Fruit fly (Drosophila melanogaster) whole organism, embryonic: ENCODE measurements around the gene Patr-1.

Experiments used
- Abd-B ChIP-seq: fragments of 200-800 bp; sonication (Bioruptor generic); optimal IDR thresholded peaks from 2 replicates; lab custom pipeline; 2018; ENCODE audit warnings: missing biosample characterization, mild to moderate bottlenecking, missing genetic modification characterization, moderate library complexity
- B-H1 ChIP-seq: fragments of 200-800 bp; sonication (Bioruptor generic); IDR thresholded peaks from 3 replicates; pipeline ENCODE4 v1.3.6; 2022; ENCODE audit warnings: missing biosample characterization, missing genetic modification characterization
- Blimp-1 ChIP-seq: fragments of 200-800 bp; sonication (Bioruptor generic); optimal IDR thresholded peaks from 3 replicates; lab custom pipeline; 2018; ENCODE audit warnings: missing biosample characterization, missing genetic modification characterization, mild to moderate bottlenecking, moderate library complexity, missing genetic modification reagents
- CG11093 ChIP-seq: fragments of 200-800 bp; sonication (Bioruptor generic); IDR thresholded peaks from 3 replicates; pipeline ENCODE4 v1.3.6; 2022; ENCODE audit warnings: missing biosample characterization, missing genetic modification characterization
- CG11398 ChIP-seq: fragments of 200-800 bp; sonication (Bioruptor generic); optimal IDR thresholded peaks from 2 replicates; lab custom pipeline; 2016; ENCODE audit warnings: missing biosample characterization, missing genetic modification characterization
- CG12155 ChIP-seq: fragments of 200-800 bp; sonication (Bioruptor generic); optimal IDR thresholded peaks from 3 replicates; lab custom pipeline; 2016; ENCODE audit warnings: missing biosample characterization, missing genetic modification characterization
- CG13624 ChIP-seq: fragments of 200-800 bp; sonication (Bioruptor generic); optimal IDR thresholded peaks from 2 replicates; lab custom pipeline; 2016; ENCODE audit warnings: missing biosample characterization, missing genetic modification characterization
- CG1529 ChIP-seq: fragments of 200-800 bp; sonication (Bioruptor generic); optimal IDR thresholded peaks from 3 replicates; lab custom pipeline; 2018; ENCODE audit warnings: missing biosample characterization, missing genetic modification characterization
- CG1603 ChIP-seq: fragments of 200-800 bp; sonication (Bioruptor generic); optimal IDR thresholded peaks from 2 replicates; lab custom pipeline; 2019; ENCODE audit warnings: missing biosample characterization, mild to moderate bottlenecking, missing genetic modification characterization, moderate library complexity
- CG1792 ChIP-seq: fragments of 200-800 bp; sonication (Bioruptor generic); optimal IDR thresholded peaks from 2 replicates; lab custom pipeline; 2016; ENCODE audit warnings: missing biosample characterization, missing genetic modification characterization
- CG42726 ChIP-seq: fragments of 200-800 bp; sonication (Bioruptor generic); IDR thresholded peaks from 2 replicates; pipeline ENCODE4 v1.3.6; 2022; ENCODE audit warnings: missing biosample characterization, missing genetic modification characterization; ENCODE audit not compliant: partially characterized antibody
- CG4282 ChIP-seq: fragments of 200-800 bp; sonication (Bioruptor generic); optimal IDR thresholded peaks from 2 replicates; lab custom pipeline; 2016; ENCODE audit warnings: missing biosample characterization, missing genetic modification characterization
- CG5245 ChIP-seq: fragments of 200-800 bp; sonication (Bioruptor generic); optimal IDR thresholded peaks from 3 replicates; lab custom pipeline; 2016; ENCODE audit warnings: missing biosample characterization, missing genetic modification characterization
- CG6175 ChIP-seq: fragments of 200-800 bp; sonication (Bioruptor generic); IDR thresholded peaks from 3 replicates; pipeline ENCODE4 v1.3.6; 2022; ENCODE audit warnings: missing biosample characterization, missing genetic modification characterization
- CG6813 ChIP-seq: fragments of 200-800 bp; sonication (Bioruptor generic); optimal IDR thresholded peaks from 2 replicates; lab custom pipeline; 2017; ENCODE audit warnings: missing biosample characterization, missing genetic modification characterization, mild to moderate bottlenecking, moderate library complexity, missing genetic modification reagents
- CG7963 ChIP-seq: fragments of 200-800 bp; sonication (Bioruptor generic); IDR thresholded peaks from 3 replicates; pipeline ENCODE4 v1.3.6; 2022; ENCODE audit warnings: missing biosample characterization, missing genetic modification characterization; ENCODE audit not compliant: partially characterized antibody
- CG9817 ChIP-seq: fragments of 200-800 bp; sonication (Bioruptor generic); optimal IDR thresholded peaks from 2 replicates; lab custom pipeline; 2018; ENCODE audit warnings: missing biosample characterization, mild to moderate bottlenecking, missing genetic modification characterization, moderate library complexity
- Dip3 ChIP-seq: fragments of 200-800 bp; sonication (Bioruptor generic); optimal IDR thresholded peaks from 3 replicates; lab custom pipeline; 2016; ENCODE audit warnings: missing biosample characterization, missing genetic modification characterization
- Dref ChIP-seq: fragments of 200-800 bp; sonication (Bioruptor generic); IDR thresholded peaks from 2 replicates; pipeline ENCODE4 v1.3.6; 2022; ENCODE audit warnings: missing biosample characterization, missing genetic modification characterization
- E2f2 ChIP-seq: fragments of 200-800 bp; sonication (Bioruptor generic); IDR thresholded peaks from 2 replicates; pipeline ENCODE4 v1.3.6; 2022; ENCODE audit warnings: missing biosample characterization, missing genetic modification characterization
- Eip74EF ChIP-seq, 2 experiments: fragments of 200-800 bp in 1 of 2; fragments of >200 bp in 1 of 2; sonication (Bioruptor generic) in 1 of 2; optimal IDR thresholded peaks; 2 replicates each; lab custom pipeline; 2017 to 2019; ENCODE audit warnings: missing biosample characterization in 2 of 2, missing genetic modification characterization in 2 of 2, mild to moderate bottlenecking in 1 of 2, moderate library complexity in 1 of 2
- Fer2 ChIP-seq: fragments of 200-800 bp; sonication (Bioruptor generic); optimal IDR thresholded peaks from 2 replicates; lab custom pipeline; 2018; ENCODE audit warnings: missing biosample characterization, mild to moderate bottlenecking, missing genetic modification characterization, moderate library complexity
- GATAe ChIP-seq: fragments of 200-800 bp; sonication (Bioruptor generic); conservative IDR thresholded peaks from 2 replicates; pipeline ENCODE4 v1.3.6; 2022; ENCODE audit warnings: missing biosample characterization, missing genetic modification characterization
- HHEX ChIP-seq: fragments of 200-800 bp; sonication (Bioruptor generic); optimal IDR thresholded peaks from 3 replicates; lab custom pipeline; 2017; ENCODE audit warnings: missing biosample characterization, mild to moderate bottlenecking, missing genetic modification characterization, missing genetic modification reagents
- HLH54F ChIP-seq: fragments of 200-800 bp; sonication (Bioruptor generic); optimal IDR thresholded peaks from 3 replicates; lab custom pipeline; 2016; ENCODE audit warnings: missing biosample characterization, missing genetic modification characterization
- HmgZ ChIP-seq: fragments of 200-800 bp; sonication (Bioruptor generic); optimal IDR thresholded peaks from 2 replicates; lab custom pipeline; 2018; ENCODE audit warnings: missing biosample characterization, mild to moderate bottlenecking, missing genetic modification characterization
- Jarid2 ChIP-seq: fragments of 200-800 bp; sonication (Bioruptor generic); optimal IDR thresholded peaks from 3 replicates; lab custom pipeline; 2017; ENCODE audit warnings: mild to moderate bottlenecking, missing biosample characterization, missing genetic modification reagents, missing genetic modification characterization
- Lhr ChIP-seq: fragments of 200-800 bp; sonication (Bioruptor generic); optimal IDR thresholded peaks from 3 replicates; lab custom pipeline; 2017; ENCODE audit warnings: mild to moderate bottlenecking, missing biosample characterization, missing genetic modification reagents, missing genetic modification characterization
- Mrtf ChIP-seq: fragments of 200-800 bp; sonication (Bioruptor generic); IDR thresholded peaks from 3 replicates; pipeline ENCODE4 v1.3.6; 2022; ENCODE audit warnings: missing biosample characterization, missing genetic modification characterization
- NC2α ChIP-seq: fragments of 200-800 bp; sonication (Bioruptor generic); optimal IDR thresholded peaks from 2 replicates; lab custom pipeline; 2016; ENCODE audit warnings: missing biosample characterization, missing genetic modification characterization
- Nf-YB ChIP-seq: fragments of 200-800 bp; sonication (Bioruptor generic); optimal IDR thresholded peaks from 3 replicates; lab custom pipeline; 2019; ENCODE audit warnings: missing biosample characterization, mild to moderate bottlenecking, missing genetic modification characterization, moderate library complexity
- PHDP ChIP-seq: fragments of 200-800 bp; sonication (Bioruptor generic); optimal IDR thresholded peaks from 3 replicates; lab custom pipeline; 2018; ENCODE audit warnings: missing biosample characterization, mild to moderate bottlenecking, missing genetic modification characterization, moderate library complexity
- Rx ChIP-seq: fragments of 200-800 bp; sonication (Bioruptor generic); IDR thresholded peaks from 2 replicates; pipeline ENCODE4 v1.3.6; 2022; ENCODE audit warnings: missing biosample characterization, missing genetic modification characterization
- Sry-δ ChIP-seq: fragments of 200-800 bp; sonication (Bioruptor generic); optimal IDR thresholded peaks from 2 replicates; lab custom pipeline; 2016; ENCODE audit warnings: missing biosample characterization, missing genetic modification characterization
- ato ChIP-seq: fragments of 200-800 bp; sonication (Bioruptor generic); IDR thresholded peaks from 2 replicates; pipeline ENCODE4 v1.3.6; 2022; ENCODE audit warnings: missing biosample characterization, missing genetic modification characterization; ENCODE audit not compliant: partially characterized antibody
- btn ChIP-seq: fragments of 200-800 bp; sonication (Bioruptor generic); optimal IDR thresholded peaks from 2 replicates; lab custom pipeline; 2016; ENCODE audit warnings: missing biosample characterization, missing genetic modification characterization
- cas ChIP-seq: fragments of 200-800 bp; sonication (Bioruptor generic); IDR thresholded peaks from 2 replicates; pipeline ENCODE4 v1.3.6; 2022; ENCODE audit warnings: missing biosample characterization, missing genetic modification characterization
- crol ChIP-seq: fragments of 200-800 bp; sonication (Bioruptor generic); IDR thresholded peaks from 2 replicates; pipeline ENCODE4 v1.3.6; 2022; ENCODE audit warnings: missing biosample characterization, missing genetic modification characterization
- h ChIP-seq: fragments of >200 bp; optimal IDR thresholded peaks from 2 replicates; lab custom pipeline; 2017
- her ChIP-seq: fragments of 200-800 bp; sonication (Bioruptor generic); optimal IDR thresholded peaks from 2 replicates; lab custom pipeline; 2016; ENCODE audit warnings: missing biosample characterization, missing genetic modification characterization
- kni ChIP-seq: fragments of 200-800 bp; sonication (Bioruptor generic); optimal IDR thresholded peaks from 3 replicates; lab custom pipeline; 2017; ENCODE audit warnings: mild to moderate bottlenecking, missing biosample characterization, missing genetic modification reagents, missing genetic modification characterization
- row ChIP-seq: fragments of 200-800 bp; sonication (Bioruptor generic); IDR thresholded peaks from 3 replicates; pipeline ENCODE4 v1.3.6; 2022; ENCODE audit warnings: missing biosample characterization, missing genetic modification characterization
- salm ChIP-seq: fragments of 200-800 bp; sonication (Bioruptor generic); optimal IDR thresholded peaks from 2 replicates; lab custom pipeline; 2018; ENCODE audit warnings: missing biosample characterization, mild to moderate bottlenecking, missing genetic modification characterization
- seq ChIP-seq: fragments of 200-800 bp; sonication (Bioruptor generic); IDR thresholded peaks from 2 replicates; pipeline ENCODE4 v1.3.6; 2022; ENCODE audit warnings: missing biosample characterization, missing genetic modification characterization
- slbo ChIP-seq: fragments of 200-800 bp; sonication (Bioruptor generic); IDR thresholded peaks from 2 replicates; pipeline ENCODE4 v1.3.6; 2022; ENCODE audit warnings: missing biosample characterization, missing genetic modification characterization
- sob ChIP-seq: fragments of 200-800 bp; sonication (Bioruptor generic); IDR thresholded peaks from 2 replicates; pipeline ENCODE4 v1.3.6; 2022; ENCODE audit warnings: missing biosample characterization, missing genetic modification characterization
- toy ChIP-seq: fragments of 200-800 bp; sonication (Bioruptor generic); IDR thresholded peaks from 2 replicates; pipeline ENCODE4 v1.3.6; 2022; ENCODE audit warnings: missing biosample characterization, missing genetic modification characterization
- vvl ChIP-seq: fragments of 200-800 bp; sonication (Bioruptor generic); IDR thresholded peaks from 2 replicates; pipeline ENCODE4 v1.3.6; 2022; ENCODE audit warnings: missing biosample characterization, missing genetic modification characterization
- wek ChIP-seq: fragments of 200-800 bp; sonication (Bioruptor generic); optimal IDR thresholded peaks from 3 replicates; lab custom pipeline; 2018; ENCODE audit warnings: missing biosample characterization, mild to moderate bottlenecking, missing genetic modification characterization, moderate library complexity

Gene Patr-1

dm6 chr3R:17002218-17003110 lies 40.9 kb upstream of the Patr-1 start, which contains the start of the genes Sf3a1 and Irc (continued):
- TF ChIP-seq Jarid2: peak; percentile 33
- peak; percentile 58; the same call in 1 of the 2 replicates for TF ChIP-seq slbo (GFP tag; lab: Robert Waterston, UW)
- no peak for TF ChIP-seq Abd-B (GFP tag; lab: Kevin White, UChicago)
- TF ChIP-seq Nf-YB (GFP tag; lab: Kevin White, UChicago): no peak
- TF ChIP-seq wek (GFP tag; lab: Kevin White, UChicago): peak; percentile 98
- TF ChIP-seq NC2α (GFP tag; lab: Kevin White, UChicago): no peak
- TF ChIP-seq row: peak; percentile 87
- peak; percentile 39; the same call in 1 of the 2 replicates for TF ChIP-seq sob
- peak; percentile 90 for TF ChIP-seq CG7963
- TF ChIP-seq HLH54F (GFP tag; lab: Kevin White, UChicago): peak; percentile 13
- peak; percentile 80; the same call in 1 of the 2 replicates for TF ChIP-seq vvl
- TF ChIP-seq CG9817: peak; percentile 8
- no peak for TF ChIP-seq seq (GFP tag; lab: Robert Waterston, UW)
- TF ChIP-seq cas: no peak
- TF ChIP-seq Mrtf (GFP tag; lab: Robert Waterston, UW): no peak
- no peak for TF ChIP-seq CG6813 (GFP tag; lab: Kevin White, UChicago)
- no peak for TF ChIP-seq CG11093 (GFP tag; lab: Robert Waterston, UW)
- TF ChIP-seq CG5245 (GFP tag; lab: Kevin White, UChicago): no peak
- no peak for TF ChIP-seq B-H1 (GFP tag; lab: Robert Waterston, UW)
- TF ChIP-seq CG13624 (GFP tag; lab: Kevin White, UChicago): peak; percentile 41
- TF ChIP-seq Lhr (GFP tag; lab: Kevin White, UChicago): peak; percentile 72
- no peak for TF ChIP-seq Fer2 (tag; lab: Kevin White, UChicago)
- TF ChIP-seq Dip3 (GFP tag; lab: Kevin White, UChicago): no peak
- peak; percentile 21 for TF ChIP-seq CG4282 (GFP tag; lab: Kevin White, UChicago)
- no peak for TF ChIP-seq h (lab: Kevin White, UChicago)
- TF ChIP-seq Dref: peak; percentile 89
- TF ChIP-seq CG1529 (GFP tag; lab: Kevin White, UChicago): no peak
- peak in 1 of 2 experiments; percentile 29 for TF ChIP-seq Eip74EF (GFP tag; optimal IDR thresholded peaks at IDR 0.05; lab: Kevin White, UChicago)
- TF ChIP-seq Rx: no peak
- TF ChIP-seq Blimp-1 (GFP tag; lab: Kevin White, UChicago): no peak
- no peak for TF ChIP-seq CG1792 (GFP tag; lab: Kevin White, UChicago)
- TF ChIP-seq GATAe (GFP tag; lab: Robert Waterston, UW): no peak
- no peak for TF ChIP-seq btn (GFP tag; lab: Kevin White, UChicago)
- peak; percentile 19 for TF ChIP-seq CG12155 (GFP tag; lab: Kevin White, UChicago)
- TF ChIP-seq CG42726: peak; percentile 96
- TF ChIP-seq PHDP (tag; lab: Kevin White, UChicago): peak; percentile 5
- TF ChIP-seq crol (GFP tag; lab: Robert Waterston, UW): no peak
- TF ChIP-seq toy (GFP tag; lab: Robert Waterston, UW): no peak
- peak; percentile 73 for TF ChIP-seq her (GFP tag; lab: Kevin White, UChicago)
- TF ChIP-seq salm (tag; lab: Kevin White, UChicago): no peak
- peak; percentile 97 for TF ChIP-seq E2f2
- 0 out of 3 replicates have a peak, but pooled peaks have one; percentile 13 for TF ChIP-seq CG6175 (GFP tag; lab: Robert Waterston, UW)
- TF ChIP-seq CG1603 (tag; lab: Kevin White, UChicago): peak; percentile 81
- no peak for TF ChIP-seq kni (GFP tag; lab: Kevin White, UChicago)
- TF ChIP-seq Sry-δ: peak; percentile 100
- peak; percentile 13 for TF ChIP-seq CG11398 (GFP tag; lab: Kevin White, UChicago)
- no peak for TF ChIP-seq HHEX (GFP tag; lab: Kevin White, UChicago)
- TF ChIP-seq ato (GFP tag; lab: Robert Waterston, UW): peak; percentile 94
- peak; percentile 75 for TF ChIP-seq HmgZ (tag; lab: Kevin White, UChicago)
